Worm (Caenorhabditis elegans) whole organism, L2 larva: ENCODE measurements around the gene unc-27.

Experiments used
- ceh-82 ChIP-seq: fragments of 150-350 bp; optimal IDR thresholded peaks from 2 replicates; lab custom pipeline; 2014; ENCODE audit warnings: missing biosample characterization, missing genetic modification characterization
- fos-1 ChIP-seq: fragments of 150-350 bp; optimal IDR thresholded peaks from 2 replicates; lab custom pipeline; 2014; ENCODE audit warnings: missing biosample characterization, missing genetic modification characterization
- lin-39 ChIP-seq: fragments of 150-350 bp; optimal IDR thresholded peaks from 2 replicates; lab custom pipeline; 2014; ENCODE audit warnings: missing biosample characterization, missing genetic modification reagents, missing genetic modification characterization
- lsy-2 ChIP-seq, 2 experiments: fragments of 150-350 bp in 1 of 2; sonication (generic microtip) in 1 of 2; optimal IDR thresholded peaks; 2 replicates each; lab custom pipeline; 2014 to 2017; ENCODE audit warnings: missing biosample characterization in 2 of 2, missing genetic modification characterization in 2 of 2
- mdl-1 ChIP-seq, 2 experiments: fragments of 150-350 bp in 1 of 2; sonication (generic microtip) in 1 of 2; optimal IDR thresholded peaks; 2 replicates each; lab custom pipeline; 2017; ENCODE audit warnings: missing biosample characterization in 2 of 2, missing genetic modification characterization in 2 of 2
- nhr-21 ChIP-seq: fragments of 150-350 bp; optimal IDR thresholded peaks from 2 replicates; lab custom pipeline; 2014; ENCODE audit warnings: missing biosample characterization, missing genetic modification characterization
- nhr-237 ChIP-seq: fragments of 150-350 bp; optimal IDR thresholded peaks from 2 replicates; lab custom pipeline; 2014; ENCODE audit warnings: missing biosample characterization, missing genetic modification characterization
- peb-1 ChIP-seq: fragments of 150-350 bp; optimal IDR thresholded peaks from 2 replicates; lab custom pipeline; 2014; ENCODE audit warnings: missing biosample characterization, missing genetic modification characterization
- snpc-4 ChIP-seq: fragments of 150-350 bp; optimal IDR thresholded peaks from 2 replicates; lab custom pipeline; 2014; ENCODE audit warnings: missing biosample characterization, missing genetic modification characterization
- unc-62 ChIP-seq: fragments of 150-350 bp; optimal IDR thresholded peaks from 2 replicates; lab custom pipeline; 2014; ENCODE audit warnings: missing biosample characterization, missing genetic modification reagents, missing genetic modification characterization

DNA sequence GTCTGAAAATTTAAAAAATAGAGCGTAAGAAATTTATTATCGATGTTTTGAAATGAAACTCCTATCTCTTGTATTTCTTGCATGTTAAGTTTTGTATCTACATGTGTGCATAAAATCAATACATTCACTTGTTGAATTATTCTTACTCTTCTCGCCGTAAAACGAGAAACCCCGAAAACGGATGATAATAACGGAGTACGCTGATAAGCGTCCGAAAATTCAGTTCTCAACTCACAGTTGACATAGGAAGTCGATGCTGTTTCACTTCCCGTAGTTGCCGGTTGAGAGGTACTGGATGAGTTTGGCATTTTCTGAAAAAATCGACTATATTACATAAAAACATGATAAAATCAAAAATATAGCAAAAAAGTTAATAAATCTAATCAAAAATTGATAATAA, 46.1 kb downstream of the unc-27 start, which contains the start of gene sec-15:
- no peak for TF ChIP-seq unc-62 (GFP tag; lab: Kevin White, UChicago)
- no peak for TF ChIP-seq ceh-82 (tag; lab: Kevin White, UChicago)
- TF ChIP-seq lin-39 (tag; lab: Kevin White, UChicago), result no peak
- TF ChIP-seq snpc-4 (tag; lab: Kevin White, UChicago), result no peak
- no peak for TF ChIP-seq nhr-237 (tag; lab: Kevin White, UChicago)
- TF ChIP-seq fos-1, result no peak
- no peak for TF ChIP-seq nhr-21
- no peak for TF ChIP-seq mdl-1 (tag; optimal IDR thresholded peaks at IDR 0.05; lab: Kevin White, UChicago)
- TF ChIP-seq lsy-2 (tag; optimal IDR thresholded peaks at IDR 0.05; lab: Kevin White, UChicago), result no peak
- no peak for TF ChIP-seq peb-1 (tag; lab: Kevin White, UChicago)
